Worm (Caenorhabditis elegans): ENCODE measurements around the gene str-229.

str-229 gene

DNA sequence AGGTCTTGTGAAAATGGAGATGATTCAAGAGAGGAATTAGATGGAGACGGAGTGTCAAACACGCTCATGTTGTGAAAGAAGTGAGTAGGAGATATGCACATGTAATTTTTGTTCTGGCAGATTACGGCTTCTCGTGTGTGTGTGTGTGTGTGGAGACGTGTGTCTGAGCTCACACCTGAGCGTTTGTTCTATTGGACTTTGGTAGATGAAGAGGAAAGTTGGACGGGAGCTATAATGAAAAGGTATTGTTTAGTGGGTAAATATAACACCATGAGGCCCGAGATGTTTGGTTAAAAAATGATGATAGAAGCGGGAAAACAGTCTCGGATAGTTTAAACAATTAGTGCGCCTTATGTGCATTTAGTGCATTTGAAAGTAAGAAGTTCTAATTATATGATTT is 33.5 kb downstream of the str-229 start, which contains the start of gene nhr-157:
Gene nhr-157 (minus strand): TSS at position 101 of the 400 bp plus-strand sequence.
- no peak for TF ChIP-seq blmp-1 (tag; optimal IDR thresholded peaks at IDR 0.05)
- TF ChIP-seq mls-2 (tag; optimal IDR thresholded peaks at IDR 0.05) = no peak
- TF ChIP-seq pha-4 (tag; optimal IDR thresholded peaks at IDR 0.05) = no peak
- TF ChIP-seq nhr-28 (tag; optimal IDR thresholded peaks at IDR 0.05) = no peak
- TF ChIP-seq snpc-4 (tag; optimal IDR thresholded peaks at IDR 0.05) = no peak
- TF ChIP-seq ceh-43 (GFP tag; optimal IDR thresholded peaks at IDR 0.05) = no peak
- no peak for TF ChIP-seq elt-1 (tag; optimal IDR thresholded peaks at IDR 0.05; ENCODE audit: borderline replicate concordance, insufficient read depth)
- no peak for TF ChIP-seq lsy-2 (tag; optimal IDR thresholded peaks at IDR 0.05)
- no peak for TF ChIP-seq unc-120 (tag; optimal IDR thresholded peaks at IDR 0.05; ENCODE audit: poor library complexity, severe bottlenecking)
- TF ChIP-seq flh-1 (GFP tag; optimal IDR thresholded peaks at IDR 0.05) = no peak
- no peak for TF ChIP-seq nhr-76 (tag; optimal IDR thresholded peaks at IDR 0.05)
- TF ChIP-seq M03D4.4 (tag; optimal IDR thresholded peaks at IDR 0.05) = no peak
- no peak for TF ChIP-seq lin-32 (GFP tag; optimal IDR thresholded peaks at IDR 0.05)
- TF ChIP-seq lin-13 (tag; optimal IDR thresholded peaks at IDR 0.05) = no peak
- no peak for TF ChIP-seq mab-5 (tag; optimal IDR thresholded peaks at IDR 0.05)
- TF ChIP-seq ztf-11 (tag; optimal IDR thresholded peaks at IDR 0.05) = no peak
- TF ChIP-seq bed-3 (GFP tag; optimal IDR thresholded peaks at IDR 0.05) = no peak

ce11 chrV:3865273-3865672 is 37.1 kb downstream of the str-229 start:
- TF ChIP-seq mep-1 (tag; optimal IDR thresholded peaks at IDR 0.05) = no peak
- TF ChIP-seq zip-8 (tag; optimal IDR thresholded peaks at IDR 0.05) = peak; percentile 48
- TF ChIP-seq elt-1 (tag; optimal IDR thresholded peaks at IDR 0.05; ENCODE audit: borderline replicate concordance, insufficient read depth) = peak; percentile 66
- no peak for TF ChIP-seq mab-5 (tag; optimal IDR thresholded peaks at IDR 0.05)

DNA sequence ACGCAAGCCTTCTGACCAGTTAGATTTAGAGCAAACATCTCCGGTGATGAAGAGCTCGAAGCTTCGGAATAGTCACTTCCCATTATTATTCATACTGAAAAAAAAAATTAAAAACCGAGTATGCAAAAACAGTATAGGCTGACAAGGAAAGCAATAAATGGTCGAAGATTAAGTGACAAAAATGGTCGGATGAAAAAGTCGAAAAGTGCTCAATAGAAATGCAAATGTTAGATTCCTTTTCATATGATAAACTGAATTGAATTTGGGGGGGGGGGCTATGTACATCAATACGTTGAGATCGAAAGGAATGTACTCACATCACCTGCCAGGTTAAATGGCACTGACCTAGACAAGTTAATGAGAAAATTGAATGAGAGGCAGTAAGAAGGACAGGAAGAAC is 39.5 kb downstream of the str-229 start, which contains the start of gene nhr-187:
Gene nhr-187 (minus strand): TSS at position 101 of the 400 bp plus-strand sequence.
- no peak for TF ChIP-seq tbx-8 (GFP tag; optimal IDR thresholded peaks at IDR 0.05)
- no peak for TF ChIP-seq sem-2 (GFP tag; optimal IDR thresholded peaks at IDR 0.05)
- TF ChIP-seq cnd-1 (tag; optimal IDR thresholded peaks at IDR 0.05) = no peak
- TF ChIP-seq elt-3 (tag; optimal IDR thresholded peaks at IDR 0.05) = no peak
- no peak for TF ChIP-seq lin-13 (tag; optimal IDR thresholded peaks at IDR 0.05)
- no peak for TF ChIP-seq bed-3 (GFP tag; optimal IDR thresholded peaks at IDR 0.05)
- TF ChIP-seq nhr-2 (tag; optimal IDR thresholded peaks at IDR 0.05) = no peak
- no peak for TF ChIP-seq nhr-28 (tag; optimal IDR thresholded peaks at IDR 0.05)
- no peak for TF ChIP-seq nhr-76 (tag; optimal IDR thresholded peaks at IDR 0.05)
- no peak for TF ChIP-seq mep-1 (tag; optimal IDR thresholded peaks at IDR 0.05)

ce11 chrV:3860123-3860522 is 42.2 kb downstream of the str-229 start, which contains the start of gene nhr-189:
TSS of gene nhr-189 (minus strand) at chrV:3860243.
- TF ChIP-seq zip-8 (tag; optimal IDR thresholded peaks at IDR 0.05) (no peak), snpc-4 (tag; optimal IDR thresholded peaks at IDR 0.05) (no peak), unc-62 (GFP tag; optimal IDR thresholded peaks at IDR 0.05) (no peak), nhr-12 (tag; optimal IDR thresholded peaks at IDR 0.05) (no peak), tbx-8 (GFP tag; optimal IDR thresholded peaks at IDR 0.05) (no peak)

DNA sequence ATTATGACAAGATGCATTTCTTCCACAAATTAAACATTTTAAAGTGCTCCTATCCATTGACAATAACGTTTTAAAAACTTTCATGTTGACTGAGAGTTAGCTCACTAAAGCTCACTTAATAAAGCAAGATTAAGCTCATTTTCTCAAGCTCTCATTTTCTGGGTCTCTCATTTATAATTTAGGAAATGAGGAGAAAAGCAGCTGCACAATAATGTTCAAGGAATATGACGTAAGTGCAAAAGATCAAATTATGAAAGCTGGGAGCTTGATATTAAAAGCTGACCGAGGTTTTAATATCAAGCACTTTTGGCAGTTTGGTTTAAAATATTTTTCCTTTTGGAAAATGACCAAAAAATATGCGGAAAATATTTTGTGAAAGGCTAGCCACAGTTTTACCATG is 44.6 kb downstream of the str-229 start, which contains the start of gene nhr-188:
Gene nhr-188 (minus strand): TSS at position 84 of the 400 bp plus-strand sequence.
- TF ChIP-seq mab-5 (tag; optimal IDR thresholded peaks at IDR 0.05) (no peak), ces-1 (GFP tag; optimal IDR thresholded peaks at IDR 0.05) (peak; percentile 41), elt-3 (tag; optimal IDR thresholded peaks at IDR 0.05) (no peak)

DNA sequence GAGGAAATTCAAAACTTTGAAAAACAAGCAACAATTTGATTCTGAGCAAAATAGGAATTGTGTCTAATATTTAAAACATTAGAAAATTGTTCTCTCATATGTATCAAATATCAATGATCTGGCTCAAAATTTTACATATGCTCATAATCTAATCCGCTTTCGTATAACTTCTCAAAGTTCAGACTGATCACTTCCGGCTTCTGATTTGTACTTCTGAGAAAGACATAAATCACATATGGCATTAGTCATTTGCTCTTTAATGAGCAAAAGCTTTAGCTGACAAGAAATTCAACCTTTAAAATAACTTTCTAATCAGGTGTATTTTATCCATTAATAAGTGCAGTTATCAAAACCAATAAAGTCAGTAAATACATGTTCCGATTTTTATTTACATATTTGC is 46.4 kb downstream of the str-229 start:
- TF ChIP-seq unc-62 (GFP tag; optimal IDR thresholded peaks at IDR 0.05) (no peak), M03D4.4 (tag; optimal IDR thresholded peaks at IDR 0.05) (no peak), nhr-12 (tag; optimal IDR thresholded peaks at IDR 0.05) (no peak)

DNA sequence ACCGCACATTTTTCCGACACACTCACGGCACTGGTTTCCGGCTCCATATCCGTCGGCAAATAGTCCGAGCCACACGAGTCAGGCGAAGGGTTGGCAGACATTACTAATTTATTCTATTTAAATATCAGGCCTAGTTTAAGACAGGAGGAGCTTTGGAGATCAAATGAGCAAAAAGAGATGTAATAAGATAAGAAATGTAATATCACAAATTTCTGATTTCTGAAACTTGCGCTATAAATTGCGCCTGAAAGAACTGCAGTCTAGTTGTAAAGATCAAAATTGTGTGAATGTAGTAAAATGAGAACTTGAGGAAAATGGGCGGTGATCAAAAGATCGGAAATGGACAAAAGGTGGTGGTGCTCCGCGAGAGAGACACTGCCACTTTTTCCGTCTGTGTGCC is 47.5 kb downstream of the str-229 start, which contains the start of gene nhr-186:
Gene nhr-186 (minus strand): TSS at position 101 of the 400 bp plus-strand sequence.
- no peak for TF ChIP-seq nhr-12 (tag; optimal IDR thresholded peaks at IDR 0.05)
- TF ChIP-seq mab-5 (tag; optimal IDR thresholded peaks at IDR 0.05) = no peak
- no peak for TF ChIP-seq nhr-76 (tag; optimal IDR thresholded peaks at IDR 0.05)
- no peak for TF ChIP-seq mls-2 (tag; optimal IDR thresholded peaks at IDR 0.05)
- no peak for TF ChIP-seq nhr-2 (tag; optimal IDR thresholded peaks at IDR 0.05)
- TF ChIP-seq sem-2 (GFP tag; optimal IDR thresholded peaks at IDR 0.05) = no peak
- TF ChIP-seq ces-1 (GFP tag; optimal IDR thresholded peaks at IDR 0.05) = no peak
